Fruit fly (Drosophila melanogaster) whole organism, embryonic: ENCODE results near the gene CG14715.

Experiments used
- ATbp ChIP-seq: fragments of 200-800 bp; sonication (Bioruptor generic); optimal IDR thresholded peaks from 2 replicates; lab custom pipeline; 2017; ENCODE audit warnings: missing biosample characterization, mild to moderate bottlenecking, missing genetic modification characterization, missing genetic modification reagents
- Ada2b ChIP-seq: fragments of 200-800 bp; sonication (Bioruptor generic); IDR thresholded peaks from 2 replicates; pipeline ENCODE4 v1.3.6; 2022; ENCODE audit warnings: missing biosample characterization, missing genetic modification characterization
- Atf3 ChIP-seq: fragments of 200-800 bp; sonication (Bioruptor generic); optimal IDR thresholded peaks from 3 replicates; lab custom pipeline; 2016; ENCODE audit warnings: missing biosample characterization, missing genetic modification characterization
- Awh ChIP-seq: fragments of 200-800 bp; sonication (Bioruptor generic); IDR thresholded peaks from 2 replicates; pipeline ENCODE4, ENCODE4 v1.3.6; 2022; ENCODE audit warnings: missing biosample characterization, missing genetic modification characterization
- CG10431 ChIP-seq: fragments of 200-800 bp; sonication (Bioruptor generic); optimal IDR thresholded peaks from 3 replicates; lab custom pipeline; 2018; ENCODE audit warnings: missing biosample characterization, mild to moderate bottlenecking, missing genetic modification characterization
- CG10979 ChIP-seq: fragments of 200-800 bp; sonication (Bioruptor generic); optimal IDR thresholded peaks from 2 replicates; lab custom pipeline; 2018; ENCODE audit warnings: missing biosample characterization, mild to moderate bottlenecking, missing genetic modification characterization, moderate library complexity
- CG11456 ChIP-seq: fragments of 200-800 bp; sonication (Bioruptor generic); IDR thresholded peaks from 3 replicates; pipeline ENCODE4 v1.3.6; 2022; ENCODE audit warnings: missing biosample characterization, missing genetic modification characterization
- CG12769 ChIP-seq: fragments of 200-800 bp; sonication (Bioruptor generic); optimal IDR thresholded peaks from 2 replicates; lab custom pipeline; 2019; ENCODE audit warnings: missing biosample characterization, mild to moderate bottlenecking, missing genetic modification characterization, moderate library complexity
- CG13287 ChIP-seq: fragments of 200-800 bp; sonication (Bioruptor generic); IDR thresholded peaks from 2 replicates; pipeline ENCODE4 v1.3.6; 2022; ENCODE audit warnings: missing biosample characterization, missing genetic modification characterization; ENCODE audit not compliant: partially characterized antibody
- CG14441 ChIP-seq: fragments of 200-800 bp; sonication (Bioruptor generic); IDR thresholded peaks from 2 replicates; pipeline ENCODE4 v1.3.6; 2022; ENCODE audit warnings: missing biosample characterization, missing genetic modification characterization
- CG1529 ChIP-seq: fragments of 200-800 bp; sonication (Bioruptor generic); optimal IDR thresholded peaks from 3 replicates; lab custom pipeline; 2018; ENCODE audit warnings: missing biosample characterization, missing genetic modification characterization
- CG17186 ChIP-seq: fragments of 200-800 bp; sonication (Bioruptor generic); optimal IDR thresholded peaks from 3 replicates; lab custom pipeline; 2017; ENCODE audit warnings: missing biosample characterization, missing genetic modification reagents, missing genetic modification characterization
- CG2199 ChIP-seq: fragments of 200-800 bp; sonication (Bioruptor generic); IDR thresholded peaks from 3 replicates; pipeline ENCODE4 v1.3.6; 2022; ENCODE audit warnings: missing biosample characterization, missing genetic modification characterization
- CG3281 ChIP-seq: fragments of 200-800 bp; sonication (Bioruptor generic); optimal IDR thresholded peaks from 3 replicates; lab custom pipeline; 2017; ENCODE audit warnings: missing biosample characterization, mild to moderate bottlenecking, missing genetic modification characterization
- CG4424 ChIP-seq: fragments of 200-800 bp; sonication (Bioruptor generic); optimal IDR thresholded peaks from 3 replicates; lab custom pipeline; 2016; ENCODE audit warnings: missing biosample characterization, missing genetic modification characterization
- CG4730 ChIP-seq: fragments of 200-800 bp; sonication (Bioruptor generic); IDR thresholded peaks from 2 replicates; pipeline ENCODE4 v1.3.6; 2022; ENCODE audit warnings: missing biosample characterization, missing genetic modification characterization
- CG4820 ChIP-seq: fragments of 200-800 bp; sonication (Bioruptor generic); optimal IDR thresholded peaks from 3 replicates; lab custom pipeline; 2016; ENCODE audit warnings: missing biosample characterization, missing genetic modification characterization
- CG4854 ChIP-seq: fragments of 200-800 bp; sonication (Bioruptor generic); optimal IDR thresholded peaks from 2 replicates; lab custom pipeline; 2016; ENCODE audit warnings: missing biosample characterization, missing genetic modification characterization, inconsistent platforms
- CG6254 ChIP-seq: fragments of 200-800 bp; sonication (Bioruptor generic); optimal IDR thresholded peaks from 3 replicates; lab custom pipeline; 2017; ENCODE audit warnings: mild to moderate bottlenecking, missing biosample characterization, missing genetic modification reagents, missing genetic modification characterization
- CG6272 ChIP-seq: fragments of 200-800 bp; sonication (Bioruptor generic); IDR thresholded peaks from 2 replicates; pipeline ENCODE4 v1.3.6; 2022; ENCODE audit warnings: missing biosample characterization, missing genetic modification characterization
- CG6791 ChIP-seq: fragments of 200-800 bp; sonication (Bioruptor generic); IDR thresholded peaks from 3 replicates; pipeline ENCODE4 v1.3.6; 2022; ENCODE audit warnings: missing biosample characterization, missing genetic modification characterization; ENCODE audit not compliant: partially characterized antibody
- CG7271 ChIP-seq: fragments of 200-800 bp; sonication (Bioruptor generic); optimal IDR thresholded peaks from 2 replicates; lab custom pipeline; 2018; ENCODE audit warnings: missing biosample characterization, mild to moderate bottlenecking, missing genetic modification characterization, moderate library complexity
- Camta ChIP-seq: fragments of 200-800 bp; sonication (Bioruptor generic); optimal IDR thresholded peaks from 2 replicates; lab custom pipeline; 2016; ENCODE audit warnings: missing biosample characterization, missing genetic modification characterization
- CoRest ChIP-seq: fragments of 200-800 bp; sonication (Bioruptor generic); optimal IDR thresholded peaks from 3 replicates; lab custom pipeline; 2018; ENCODE audit warnings: missing biosample characterization, mild to moderate bottlenecking, missing genetic modification characterization, moderate library complexity
- Dad ChIP-seq: fragments of 200-800 bp; sonication (Bioruptor generic); optimal IDR thresholded peaks from 3 replicates; lab custom pipeline; 2016; ENCODE audit warnings: missing biosample characterization, missing genetic modification characterization
- Ets65A ChIP-seq: fragments of 200-800 bp; sonication (Bioruptor generic); peaks from one replicate; lab custom pipeline; 2016; ENCODE audit warnings: missing biosample characterization, missing genetic modification characterization
- H15 ChIP-seq: fragments of 200-800 bp; sonication (Bioruptor generic); IDR thresholded peaks from 3 replicates; pipeline ENCODE4 v1.3.6; 2022; ENCODE audit warnings: missing biosample characterization, missing genetic modification characterization
- HLH54F ChIP-seq: fragments of 200-800 bp; sonication (Bioruptor generic); optimal IDR thresholded peaks from 3 replicates; lab custom pipeline; 2016; ENCODE audit warnings: missing biosample characterization, missing genetic modification characterization
- Hsf ChIP-seq: fragments of 200-800 bp; sonication (Bioruptor generic); optimal IDR thresholded peaks from 3 replicates; lab custom pipeline; 2016; ENCODE audit warnings: missing biosample characterization, missing genetic modification characterization
- NC2α ChIP-seq: fragments of 200-800 bp; sonication (Bioruptor generic); optimal IDR thresholded peaks from 2 replicates; lab custom pipeline; 2016; ENCODE audit warnings: missing biosample characterization, missing genetic modification characterization
- NK7.1 ChIP-seq: fragments of 200-800 bp; sonication (Bioruptor generic); optimal IDR thresholded peaks from 3 replicates; lab custom pipeline; 2016; ENCODE audit warnings: missing biosample characterization, missing genetic modification characterization
- NfI ChIP-seq: fragments of 200-800 bp; sonication (Bioruptor generic); optimal IDR thresholded peaks from 3 replicates; lab custom pipeline; 2018; ENCODE audit warnings: missing biosample characterization, mild to moderate bottlenecking, missing genetic modification characterization, moderate library complexity
- Oli ChIP-seq: fragments of 200-800 bp; sonication (Bioruptor generic); optimal IDR thresholded peaks from 2 replicates; lab custom pipeline; 2018; ENCODE audit warnings: missing biosample characterization, mild to moderate bottlenecking, missing genetic modification characterization, moderate library complexity
- Opbp ChIP-seq: fragments of 200-800 bp; sonication (Bioruptor generic); IDR thresholded peaks from 3 replicates; pipeline ENCODE4 v1.3.6; 2022; ENCODE audit warnings: missing biosample characterization, missing genetic modification characterization; ENCODE audit not compliant: partially characterized antibody
- PHDP ChIP-seq: fragments of 200-800 bp; sonication (Bioruptor generic); optimal IDR thresholded peaks from 3 replicates; lab custom pipeline; 2018; ENCODE audit warnings: missing biosample characterization, mild to moderate bottlenecking, missing genetic modification characterization, moderate library complexity
- Sry-β ChIP-seq: fragments of 200-800 bp; sonication (Bioruptor generic); optimal IDR thresholded peaks from 2 replicates; lab custom pipeline; 2018; ENCODE audit warnings: missing biosample characterization, mild to moderate bottlenecking, missing genetic modification characterization, moderate library complexity
- ac ChIP-seq: fragments of 200-800 bp; sonication (Bioruptor generic); optimal IDR thresholded peaks from 3 replicates; lab custom pipeline; 2017; ENCODE audit warnings: missing biosample characterization, mild to moderate bottlenecking, missing genetic modification characterization
- ase ChIP-seq: fragments of 200-800 bp; sonication (Bioruptor generic); IDR thresholded peaks from 3 replicates; pipeline ENCODE4 v1.3.6; 2022; ENCODE audit warnings: missing biosample characterization, missing genetic modification characterization
- cad ChIP-seq: fragments of >200 bp; optimal IDR thresholded peaks from 2 replicates; lab custom pipeline; 2017; ENCODE audit warnings: missing biosample characterization, missing genetic modification characterization
- caup ChIP-seq: fragments of 200-800 bp; sonication (Bioruptor generic); optimal IDR thresholded peaks from 3 replicates; lab custom pipeline; 2017; ENCODE audit warnings: missing biosample characterization, mild to moderate bottlenecking, missing genetic modification characterization, moderate library complexity; ENCODE audit not compliant: severe bottlenecking
- emc ChIP-seq: fragments of 200-800 bp; sonication (Bioruptor generic); optimal IDR thresholded peaks from 2 replicates; lab custom pipeline; 2016; ENCODE audit warnings: missing biosample characterization, missing genetic modification characterization
- hbn ChIP-seq: fragments of 200-800 bp; sonication (Bioruptor generic); IDR thresholded peaks from 2 replicates; pipeline ENCODE4 v1.3.6; 2022; ENCODE audit warnings: missing biosample characterization, missing genetic modification characterization; ENCODE audit not compliant: partially characterized antibody
- lab ChIP-seq: fragments of 200-800 bp; sonication (Bioruptor generic); optimal IDR thresholded peaks from 3 replicates; lab custom pipeline; 2017; ENCODE audit warnings: missing biosample characterization, missing genetic modification characterization, mild to moderate bottlenecking, moderate library complexity, missing genetic modification reagents
- mld ChIP-seq: fragments of 200-800 bp; sonication (Bioruptor generic); IDR thresholded peaks from 3 replicates; pipeline ENCODE4 v1.3.6; 2022; ENCODE audit warnings: missing biosample characterization, missing genetic modification characterization; ENCODE audit not compliant: partially characterized antibody
- org-1 ChIP-seq: fragments of 200-800 bp; sonication (Bioruptor generic); optimal IDR thresholded peaks from 2 replicates; lab custom pipeline; 2017; ENCODE audit warnings: missing biosample characterization, missing genetic modification characterization
- pfk ChIP-seq: fragments of 200-800 bp; sonication (Bioruptor generic); optimal IDR thresholded peaks from 2 replicates; lab custom pipeline; 2018; ENCODE audit warnings: missing biosample characterization, mild to moderate bottlenecking, missing genetic modification characterization, moderate library complexity
- ranshi ChIP-seq: fragments of 200-800 bp; sonication (Bioruptor generic); IDR thresholded peaks from 2 replicates; pipeline ENCODE4 v1.3.6; 2022; ENCODE audit warnings: missing biosample characterization, missing genetic modification characterization
- slou ChIP-seq: fragments of 200-800 bp; sonication (Bioruptor generic); optimal IDR thresholded peaks from 3 replicates; lab custom pipeline; 2016; ENCODE audit warnings: missing biosample characterization, missing genetic modification characterization
- sqz ChIP-seq: fragments of 200-800 bp; sonication (Bioruptor generic); optimal IDR thresholded peaks from 3 replicates; lab custom pipeline; 2018; ENCODE audit warnings: missing biosample characterization, mild to moderate bottlenecking, missing genetic modification characterization
- tup ChIP-seq: fragments of 200-800 bp; sonication (Bioruptor generic); optimal IDR thresholded peaks from 2 replicates; lab custom pipeline; 2016; ENCODE audit warnings: missing biosample characterization, mild to moderate bottlenecking, missing genetic modification characterization, moderate library complexity
- zfh1 ChIP-seq: fragments of 200-800 bp; sonication (Bioruptor generic); IDR thresholded peaks from 3 replicates; pipeline ENCODE4 v1.3.6; 2022; ENCODE audit warnings: missing biosample characterization, missing genetic modification characterization

Gene CG14715

dm6 chr3R:11657786-11658193, 16.2 kb upstream of the CG14715 start (continued):
- TF ChIP-seq HLH54F (GFP tag; lab: Kevin White, UChicago) = peak; percentile 32
- TF ChIP-seq tup = no peak
- no peak for TF ChIP-seq sqz (GFP tag; lab: Kevin White, UChicago)
- no peak for TF ChIP-seq org-1 (GFP tag; lab: Kevin White, UChicago)
- no peak for TF ChIP-seq pfk (GFP tag; lab: Kevin White, UChicago)
- TF ChIP-seq Dad (GFP tag; lab: Kevin White, UChicago) = no peak
- TF ChIP-seq CG4730 (GFP tag; lab: Robert Waterston, UW) = no peak
- TF ChIP-seq NC2α (GFP tag; lab: Kevin White, UChicago) = no peak
- TF ChIP-seq CG10979 (tag; lab: Kevin White, UChicago) = peak; percentile 41
- TF ChIP-seq H15 (GFP tag; lab: Robert Waterston, UW) = no peak
- TF ChIP-seq Ada2b = no peak
- TF ChIP-seq Atf3 = no peak
- no peak for TF ChIP-seq CG6272 (GFP tag; lab: Robert Waterston, UW)
- TF ChIP-seq CG7271 (tag; lab: Kevin White, UChicago) = no peak
- peak; percentile 30; the same call in 1 of the 2 replicates for TF ChIP-seq ranshi
- no peak for TF ChIP-seq CG4854 (GFP tag; lab: Kevin White, UChicago)
- TF ChIP-seq CoRest (tag; lab: Kevin White, UChicago) = peak; percentile 29
- TF ChIP-seq ac = no peak
- no peak for TF ChIP-seq cad (GFP tag; lab: Kevin White, UChicago)
- TF ChIP-seq NfI (GFP tag; lab: Kevin White, UChicago) = peak; percentile 27
- TF ChIP-seq PHDP (tag; lab: Kevin White, UChicago) = peak; percentile 44
- TF ChIP-seq CG11456 (GFP tag; lab: Robert Waterston, UW) = peak; percentile 61; the same call in 1 of the 3 replicates
- TF ChIP-seq Sry-β = no peak
- peak; percentile 78 for TF ChIP-seq Ets65A
- peak; percentile 24; the same call in 1 of the 2 replicates for TF ChIP-seq Awh
- TF ChIP-seq caup (GFP tag; lab: Kevin White, UChicago) = peak; percentile 29
- TF ChIP-seq ATbp (GFP tag; lab: Kevin White, UChicago) = peak; percentile 12
- no peak for TF ChIP-seq CG17186 (GFP tag; lab: Kevin White, UChicago)
- TF ChIP-seq CG4820 (GFP tag; lab: Kevin White, UChicago) = no peak
- TF ChIP-seq ase (GFP tag; lab: Robert Waterston, UW) = no peak
- peak; percentile 5 for TF ChIP-seq Camta (GFP tag; lab: Kevin White, UChicago)
- TF ChIP-seq Opbp (GFP tag; lab: Robert Waterston, UW) = no peak
- TF ChIP-seq lab (GFP tag; lab: Kevin White, UChicago) = peak; percentile 59
- no peak for TF ChIP-seq CG13287 (GFP tag; lab: Robert Waterston, UW)
- no peak for TF ChIP-seq emc (GFP tag; lab: Kevin White, UChicago)
- TF ChIP-seq hbn (GFP tag; lab: Robert Waterston, UW) = no peak
- no peak for TF ChIP-seq NK7.1
- no peak for TF ChIP-seq CG1529 (GFP tag; lab: Kevin White, UChicago)
- TF ChIP-seq CG14441 (GFP tag; lab: Robert Waterston, UW) = no peak
- no peak for TF ChIP-seq Oli (tag; lab: Kevin White, UChicago)
- no peak for TF ChIP-seq slou
- TF ChIP-seq CG3281 (GFP tag; lab: Kevin White, UChicago) = peak; percentile 12
- TF ChIP-seq CG6254 (GFP tag; lab: Kevin White, UChicago) = no peak
- TF ChIP-seq CG10431 = no peak
- peak; percentile 20 for TF ChIP-seq Hsf (GFP tag; lab: Kevin White, UChicago)
- TF ChIP-seq CG4424 = peak; percentile 24
- TF ChIP-seq CG6791 (GFP tag; lab: Robert Waterston, UW) = no peak
- peak; percentile 60; the same call in 1 of the 3 replicates for TF ChIP-seq zfh1
- peak; percentile 74 for TF ChIP-seq CG12769
- TF ChIP-seq CG2199 = no peak
- TF ChIP-seq mld (GFP tag; lab: Robert Waterston, UW) = no peak
